Worm (Caenorhabditis elegans) whole organism, L1 larva: ENCODE data around the gene T01C3.11.

Experiments used
- C04F5.9 ChIP-seq: sonication (generic microtip); optimal IDR thresholded peaks from 2 replicates; lab custom pipeline; 2016; ENCODE audit warnings: missing genetic modification characterization, missing compliant biosample characterization
- C16A3.4 ChIP-seq: fragments of 150-350 bp; optimal IDR thresholded peaks from 2 replicates; lab custom pipeline; 2014; ENCODE audit warnings: missing biosample characterization, missing genetic modification characterization
- C34B4.2 ChIP-seq: sonication (generic microtip); optimal IDR thresholded peaks from 2 replicates; lab custom pipeline; 2017; ENCODE audit warnings: mild to moderate bottlenecking, missing genetic modification characterization, missing compliant biosample characterization
- F16B12.6 ChIP-seq: fragments of 150-350 bp; optimal IDR thresholded peaks from 2 replicates; lab custom pipeline; 2014; ENCODE audit warnings: missing biosample characterization, missing genetic modification characterization
- aly-2 ChIP-seq: fragments of 150-350 bp; optimal IDR thresholded peaks from 2 replicates; lab custom pipeline; 2014; ENCODE audit warnings: missing biosample characterization, missing genetic modification characterization
- ama-1 ChIP-seq: fragments of 150-350 bp; optimal IDR thresholded peaks from 2 replicates; lab custom pipeline; 2014
- blmp-1 ChIP-seq: fragments of 150-350 bp; optimal IDR thresholded peaks from 2 replicates; lab custom pipeline; 2014; ENCODE audit warnings: missing biosample characterization, missing genetic modification characterization
- ceh-63 ChIP-seq: fragments of 200-800 bp; sonication (Bioruptor generic); optimal IDR thresholded peaks from 2 replicates; lab custom pipeline; 2018; ENCODE audit warnings: mild to moderate bottlenecking, missing genetic modification characterization, missing compliant biosample characterization
- ceh-8 ChIP-seq: fragments of 200-800 bp; sonication (Bioruptor generic); optimal IDR thresholded peaks from 2 replicates; lab custom pipeline; 2018; ENCODE audit warnings: mild to moderate bottlenecking, missing genetic modification characterization, moderate library complexity, missing compliant biosample characterization
- ceh-82 ChIP-seq, 3 experiments: fragments of 150-350 bp in 1 of 3; sonication (generic microtip) in 2 of 3; optimal IDR thresholded peaks; 2 replicates each; lab custom pipeline; 2014 to 2017; ENCODE audit warnings: missing biosample characterization in 3 of 3, missing genetic modification characterization in 3 of 3
- dpl-1 ChIP-seq, 3 experiments: fragments of 150-350 bp in 2 of 3; sonication (generic microtip) in 1 of 3; optimal IDR thresholded peaks; 2 replicates each; lab custom pipeline; 2014 to 2017; ENCODE audit warnings: missing biosample characterization in 3 of 3, missing genetic modification characterization in 3 of 3, missing genetic modification reagents in 3 of 3
- dsc-1 ChIP-seq: sonication (generic microtip); optimal IDR thresholded peaks from 2 replicates; lab custom pipeline; 2016; ENCODE audit warnings: mild to moderate bottlenecking, missing genetic modification characterization, missing compliant biosample characterization
- efl-1 ChIP-seq, 4 experiments: fragments of 150-350 bp; optimal IDR thresholded peaks in 3 of 4; peaks in 1 of 4; 1 replicate in 1 of 4; 2 replicates in 3 of 4; lab custom pipeline; 2014; ENCODE audit warnings: missing biosample characterization in 2 of 4, missing genetic modification characterization in 2 of 4, missing genetic modification reagents in 2 of 4
- efl-3 ChIP-seq: fragments of 200-800 bp; sonication (Bioruptor generic); optimal IDR thresholded peaks from 2 replicates; lab custom pipeline; 2018; ENCODE audit warnings: mild to moderate bottlenecking, missing genetic modification characterization, missing compliant biosample characterization
- egl-13 ChIP-seq: sonication (generic microtip); optimal IDR thresholded peaks from 2 replicates; lab custom pipeline; 2016; ENCODE audit warnings: missing genotype, missing genetic modification reagents, missing genetic modification characterization, missing compliant biosample characterization
- elt-3 ChIP-seq, 6 experiments: fragments of 150-350 bp in 1 of 6; sonication (generic microtip); optimal IDR thresholded peaks; 2 replicates each; lab custom pipeline; 2017 to 2018; ENCODE audit warnings: missing biosample characterization in 6 of 6, missing genetic modification characterization in 6 of 6, inconsistent platforms in 1 of 6
- fkh-4 ChIP-seq: sonication (generic microtip); optimal IDR thresholded peaks from 2 replicates; lab custom pipeline; 2016; ENCODE audit warnings: missing compliant biosample characterization, missing genetic modification characterization, borderline replicate concordance
- fkh-8 ChIP-seq: sonication (generic microtip); optimal IDR thresholded peaks from 2 replicates; lab custom pipeline; 2016; ENCODE audit warnings: mild to moderate bottlenecking, missing genetic modification characterization, missing compliant biosample characterization
- jun-1 ChIP-seq: fragments of 150-350 bp; optimal IDR thresholded peaks from 2 replicates; lab custom pipeline; 2014; ENCODE audit warnings: missing biosample characterization, missing genetic modification reagents, missing genetic modification characterization
- lin-14 ChIP-seq: fragments of 200-800 bp; sonication (Bioruptor generic); optimal IDR thresholded peaks from 2 replicates; lab custom pipeline; 2018; ENCODE audit warnings: mild to moderate bottlenecking, missing genetic modification characterization, moderate library complexity, missing compliant biosample characterization
- lin-35 ChIP-seq, 2 experiments: fragments of 150-350 bp; optimal IDR thresholded peaks; 2 replicates each; lab custom pipeline; 2014; ENCODE audit warnings: missing biosample characterization in 2 of 2, missing genetic modification characterization in 2 of 2, missing genetic modification reagents in 2 of 2
- lin-39 ChIP-seq: fragments of 150-350 bp; optimal IDR thresholded peaks from 2 replicates; lab custom pipeline; 2014; ENCODE audit warnings: missing biosample characterization, missing genetic modification reagents, missing genetic modification characterization
- mab-9 ChIP-seq: fragments of 200-800 bp; sonication (Bioruptor generic); IDR thresholded peaks from 2 replicates; pipeline ENCODE4 v1.3.6; 2022; ENCODE audit warnings: missing genetic modification reagents, missing genetic modification characterization, missing compliant biosample characterization
- mef-2 ChIP-seq: fragments of 150-350 bp; optimal IDR thresholded peaks from 2 replicates; lab custom pipeline; 2014; ENCODE audit warnings: missing biosample characterization, missing genetic modification characterization
- nhr-11 ChIP-seq: fragments of 150-350 bp; optimal IDR thresholded peaks from 2 replicates; lab custom pipeline; 2014; ENCODE audit warnings: missing biosample characterization, missing genetic modification characterization
- nhr-19 ChIP-seq: fragments of 200-800 bp; sonication (Bioruptor generic); conservative IDR thresholded peaks from 2 replicates; pipeline ENCODE4 v1.3.6; 2022; ENCODE audit warnings: missing genetic modification characterization, missing compliant biosample characterization
- nhr-71 ChIP-seq: sonication (generic microtip); optimal IDR thresholded peaks from 2 replicates; lab custom pipeline; 2016; ENCODE audit warnings: mild to moderate bottlenecking, missing genetic modification characterization, moderate library complexity, missing compliant biosample characterization
- nhr-76 ChIP-seq: sonication (generic microtip); optimal IDR thresholded peaks from 2 replicates; lab custom pipeline; 2017; ENCODE audit warnings: missing biosample characterization, missing genetic modification characterization
- nhr-77 ChIP-seq: fragments of 150-350 bp; optimal IDR thresholded peaks from 2 replicates; lab custom pipeline; 2014; ENCODE audit warnings: missing biosample characterization, missing genetic modification characterization
- nhr-90 ChIP-seq: sonication (generic microtip); optimal IDR thresholded peaks from 2 replicates; lab custom pipeline; 2016; ENCODE audit warnings: mild to moderate bottlenecking, missing genetic modification characterization, missing compliant biosample characterization; ENCODE audit not compliant: poor library complexity
- pax-3 ChIP-seq: fragments of 200-800 bp; sonication (Bioruptor generic); optimal IDR thresholded peaks from 2 replicates; lab custom pipeline; 2018; ENCODE audit warnings: mild to moderate bottlenecking, missing genetic modification characterization, moderate library complexity, missing compliant biosample characterization
- rnt-1 ChIP-seq: sonication (generic microtip); optimal IDR thresholded peaks from 2 replicates; lab custom pipeline; 2016; ENCODE audit warnings: mild to moderate bottlenecking, missing genetic modification characterization, moderate library complexity, missing compliant biosample characterization
- skn-1 ChIP-seq: fragments of 150-350 bp; optimal IDR thresholded peaks from 2 replicates; lab custom pipeline; 2014; ENCODE audit warnings: missing biosample characterization, missing genetic modification characterization
- snu-23 ChIP-seq: sonication (generic microtip); optimal IDR thresholded peaks from 2 replicates; lab custom pipeline; 2016; ENCODE audit warnings: missing genetic modification characterization, missing compliant biosample characterization
- sox-4 ChIP-seq: sonication (generic microtip); optimal IDR thresholded peaks from 2 replicates; lab custom pipeline; 2016; ENCODE audit warnings: missing genetic modification characterization, missing compliant biosample characterization
- sptf-1 ChIP-seq: fragments of 150-350 bp; optimal IDR thresholded peaks from 2 replicates; lab custom pipeline; 2014; ENCODE audit warnings: missing biosample characterization, missing genetic modification characterization
- sup-37 ChIP-seq: fragments of 200-800 bp; sonication (Bioruptor generic); optimal IDR thresholded peaks from 2 replicates; lab custom pipeline; 2018; ENCODE audit warnings: mild to moderate bottlenecking, missing genetic modification characterization, missing compliant biosample characterization
- swsn-7 ChIP-seq: sonication (generic microtip); optimal IDR thresholded peaks from 2 replicates; lab custom pipeline; 2016; ENCODE audit warnings: missing genetic modification characterization, missing compliant biosample characterization
- tlp-1 ChIP-seq: fragments of 150-350 bp; optimal IDR thresholded peaks from 2 replicates; lab custom pipeline; 2014; ENCODE audit warnings: missing biosample characterization, missing genetic modification characterization
- unc-130 ChIP-seq: fragments of 150-350 bp; optimal IDR thresholded peaks from 2 replicates; lab custom pipeline; 2017; ENCODE audit warnings: missing biosample characterization, missing genetic modification characterization, inconsistent platforms
- unc-86 ChIP-seq: sonication (generic microtip); optimal IDR thresholded peaks from 2 replicates; lab custom pipeline; 2016; ENCODE audit warnings: missing genetic modification characterization, missing compliant biosample characterization
- unc-98 ChIP-seq: fragments of 200-800 bp; sonication (Bioruptor generic); IDR thresholded peaks from 2 replicates; pipeline ENCODE4 v1.3.6; 2022; ENCODE audit warnings: missing genetic modification characterization, missing compliant biosample characterization
- vab-15 ChIP-seq: sonication (generic microtip); optimal IDR thresholded peaks from 2 replicates; lab custom pipeline; 2017; ENCODE audit warnings: missing genotype, mild to moderate bottlenecking, missing genetic modification characterization, missing compliant biosample characterization
- xbp-1 ChIP-seq: sonication (generic microtip); optimal IDR thresholded peaks from 2 replicates; lab custom pipeline; 2016; ENCODE audit warnings: missing genetic modification characterization, missing compliant biosample characterization
- ztf-11 ChIP-seq, 2 experiments: sonication (generic microtip); optimal IDR thresholded peaks; 2 replicates each; lab custom pipeline; 2016 to 2017; ENCODE audit warnings: missing genetic modification characterization in 2 of 2, missing biosample characterization in 1 of 2, missing compliant biosample characterization in 1 of 2

The T01C3.11 gene

DNA sequence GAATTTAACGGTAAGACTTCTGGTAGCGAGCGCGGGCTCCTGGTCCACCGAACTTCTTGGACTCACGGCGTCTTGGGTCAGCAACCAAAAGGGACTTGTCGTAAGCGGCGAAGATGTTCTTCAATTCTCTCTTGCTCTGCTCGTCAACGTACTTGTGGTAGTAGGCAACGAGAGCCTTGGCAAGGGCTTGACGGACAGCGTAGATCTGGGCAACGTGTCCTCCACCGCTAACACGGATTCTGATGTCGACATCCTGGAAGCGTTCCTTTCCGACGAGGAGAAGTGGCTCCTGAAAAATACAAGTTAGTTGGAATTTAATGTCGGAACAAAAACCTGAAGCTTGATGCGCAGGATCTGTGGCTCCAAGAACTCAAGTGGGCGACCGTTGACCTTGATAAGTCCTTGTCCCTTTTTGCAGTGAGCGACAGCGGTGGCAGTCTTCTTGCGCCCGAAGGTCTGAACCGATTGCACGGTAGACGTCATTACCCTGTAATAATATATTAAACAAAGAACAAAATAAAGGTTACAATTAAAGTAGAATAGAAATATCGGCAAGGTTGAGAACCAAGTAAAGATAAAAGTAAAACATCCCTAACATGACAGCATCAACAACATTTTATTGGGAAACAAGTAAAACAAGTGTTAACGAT, 845 bp downstream of the T01C3.11 start, which contains the start of gene rps-16:
TSS of gene rps-16 (minus strand) at position 487 of the 650 bp plus-strand sequence.
- TF ChIP-seq unc-86 (tag; lab: Kevin White, UChicago) (no peak), C16A3.4 (tag; lab: Kevin White, UChicago) (no peak)

- TF ChIP-seq unc-86 (tag; lab: Kevin White, UChicago) = no peak
- no peak for TF ChIP-seq ceh-82 (tag; optimal IDR thresholded peaks at IDR 0.05; lab: Kevin White, UChicago)
- no peak for TF ChIP-seq C34B4.2 (tag; lab: Kevin White, UChicago)
- TF ChIP-seq C16A3.4 (tag; lab: Kevin White, UChicago) = no peak
- no peak for TF ChIP-seq F16B12.6 (tag; lab: Kevin White, UChicago)
- TF ChIP-seq snu-23 (GFP tag; lab: Kevin White, UChicago) = no peak
- TF ChIP-seq swsn-7 (tag; lab: Kevin White, UChicago) = no peak
- no peak for TF ChIP-seq nhr-77 (tag; lab: Kevin White, UChicago)
- no peak for TF ChIP-seq rnt-1 (tag; lab: Kevin White, UChicago)
- TF ChIP-seq elt-3 (tag; optimal IDR thresholded peaks at IDR 0.05; lab: Kevin White, UChicago) = no peak
- TF ChIP-seq nhr-11 = no peak
- TF ChIP-seq mab-9 = no peak
- no peak for TF ChIP-seq C04F5.9 (tag; lab: Kevin White, UChicago)
- TF ChIP-seq lin-14 (GFP tag; lab: Kevin White, UChicago) = no peak
- TF ChIP-seq dpl-1 (GFP tag; optimal IDR thresholded peaks at IDR 0.05; lab: Kevin White, UChicago) = no peak
- no peak for TF ChIP-seq tlp-1
- TF ChIP-seq fkh-8 (tag; lab: Kevin White, UChicago) = no peak
Measured at ce11 chrV:15001536-15001935, 2.2 kb downstream of the T01C3.11 start.

DNA sequence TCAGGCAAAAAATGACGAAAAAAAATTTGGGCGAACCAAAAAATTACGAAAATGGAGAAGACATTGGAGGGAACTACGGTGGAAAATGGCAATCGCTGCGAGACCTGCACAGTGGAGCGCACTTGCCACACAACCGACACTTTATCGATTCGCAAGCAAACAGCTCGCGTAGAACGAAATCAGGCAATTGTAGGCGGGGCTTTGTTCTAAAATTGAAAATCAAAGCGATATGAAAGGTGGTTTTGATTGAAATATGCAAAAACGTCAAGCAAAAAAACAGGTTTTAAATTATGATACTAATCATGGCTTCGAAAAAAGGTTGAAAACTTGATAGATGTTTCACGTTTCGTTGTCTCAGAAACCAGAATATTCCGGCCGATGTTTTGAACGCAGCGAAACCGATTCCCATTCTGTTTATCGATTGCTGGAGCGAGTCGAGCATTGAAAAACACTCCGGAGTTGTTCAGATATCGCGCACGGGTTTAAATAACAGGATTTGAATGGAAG, 2.9 kb downstream of the T01C3.11 start, which contains the start of the genes fib-1 and mut-15:
TSS of gene fib-1 (minus strand) at position 40 of the 507 bp plus-strand sequence.
TSS of gene mut-15 (plus strand) at position 360 of the 507 bp plus-strand sequence.
- TF ChIP-seq pax-3 (peak; percentile 99), unc-130 (tag; lab: Kevin White, UChicago) (peak; percentile 90), efl-1 (optimal IDR thresholded peaks at IDR 0.05; lab: Kevin White, UChicago) (peak; percentile 91 to 95), efl-1 (GFP tag; optimal IDR thresholded peaks at IDR 0.05 in 1 of 2; lab: Kevin White, UChicago) (peak; percentile 84 to 98), efl-3 (GFP tag; lab: Kevin White, UChicago) (peak; percentile 54), sox-4 (tag; lab: Kevin White, UChicago) (peak; percentile 87), elt-3 (tag; optimal IDR thresholded peaks at IDR 0.05; lab: Kevin White, UChicago) (peak in 4 of 6 experiments; percentile 45 to 85 (median 66)), ceh-63 (GFP tag; lab: Kevin White, UChicago) (peak; percentile 78), jun-1 (tag; lab: Kevin White, UChicago) (peak; percentile 87), ceh-82 (tag; optimal IDR thresholded peaks at IDR 0.05; lab: Kevin White, UChicago) (peak; percentile 88 to 97 (median 90)), C34B4.2 (tag; lab: Kevin White, UChicago) (no peak), nhr-76 (tag; lab: Kevin White, UChicago) (no peak), F16B12.6 (tag; lab: Kevin White, UChicago) (peak; percentile 57), tlp-1 (no peak), unc-98 (peak; percentile 70), skn-1 (tag; lab: Kevin White, UChicago) (peak; percentile 90), nhr-77 (tag; lab: Kevin White, UChicago) (peak; percentile 91), vab-15 (tag; lab: Kevin White, UChicago) (peak; percentile 92), nhr-11 (peak; percentile 55), nhr-71 (peak; percentile 96), sptf-1 (tag; lab: Kevin White, UChicago) (no peak), mef-2 (peak; percentile 56), snu-23 (GFP tag; lab: Kevin White, UChicago) (peak; percentile 97), ztf-11 (tag; optimal IDR thresholded peaks at IDR 0.05; lab: Kevin White, UChicago) (peak in 1 of 2 experiments; percentile 92), lin-39 (peak; percentile 59), xbp-1 (tag; lab: Kevin White, UChicago) (peak; percentile 94), fkh-4 (tag; lab: Kevin White, UChicago) (peak; percentile 81), ama-1 (lab: Kevin White, UChicago) (peak; percentile 6), lin-35 (GFP tag; optimal IDR thresholded peaks at IDR 0.05; lab: Kevin White, UChicago) (peak; percentile 90 to 92), nhr-90 (peak; percentile 94), aly-2 (peak; percentile 33), blmp-1 (tag; lab: Kevin White, UChicago) (peak; percentile 73), egl-13 (tag; lab: Kevin White, UChicago) (peak; percentile 86), nhr-19 (GFP tag; lab: Robert Waterston, UW) (peak; percentile 92), sup-37 (GFP tag; lab: Kevin White, UChicago) (peak; percentile 53), ceh-8 (GFP tag; lab: Kevin White, UChicago) (peak; percentile 82), dsc-1 (tag; lab: Kevin White, UChicago) (peak; percentile 93)
